Worm (Caenorhabditis elegans) whole organism, L3 larva: ENCODE data around the gene tebp-1.

ENCODE experiments used
- ZK546.5 ChIP-seq: sonication (generic microtip); optimal IDR thresholded peaks from 2 replicates; lab custom pipeline; 2017; ENCODE audit warnings: missing biosample characterization, missing genetic modification characterization
- ama-1 ChIP-seq: fragments of 150-350 bp; optimal IDR thresholded peaks from 2 replicates; lab custom pipeline; 2018
- ceh-28 ChIP-seq: fragments of 150-350 bp; optimal IDR thresholded peaks from 2 replicates; lab custom pipeline; 2014; ENCODE audit warnings: missing biosample characterization, missing genetic modification reagents, missing genetic modification characterization
- daf-12 ChIP-seq: fragments of 150-350 bp; optimal IDR thresholded peaks from 2 replicates; lab custom pipeline; 2014; ENCODE audit warnings: missing biosample characterization, missing genetic modification reagents, missing genetic modification characterization
- egl-5 ChIP-seq: fragments of 150-350 bp; optimal IDR thresholded peaks from 2 replicates; lab custom pipeline; 2017; ENCODE audit warnings: missing biosample characterization, missing genetic modification reagents, missing genetic modification characterization, inconsistent platforms
- elt-1 ChIP-seq: fragments of 150-350 bp; optimal IDR thresholded peaks from 2 replicates; lab custom pipeline; 2014; ENCODE audit warnings: missing biosample characterization, missing genetic modification characterization
- elt-2 ChIP-seq: sonication (generic microtip); optimal IDR thresholded peaks from 2 replicates; lab custom pipeline; 2016; ENCODE audit warnings: missing genetic modification reagents, mild to moderate bottlenecking, missing genetic modification characterization, missing compliant biosample characterization
- elt-3 ChIP-seq, 3 experiments: fragments of 150-350 bp in 1 of 3; sonication (generic microtip) in 2 of 3; optimal IDR thresholded peaks; 2 replicates in 2 of 3; 4 replicates in 1 of 3; lab custom pipeline; 2014 to 2017; ENCODE audit warnings: missing biosample characterization in 3 of 3, missing genetic modification characterization in 3 of 3
- eor-1 ChIP-seq, 2 experiments: fragments of 150-350 bp; optimal IDR thresholded peaks; 2 replicates each; lab custom pipeline; 2014 to 2018; ENCODE audit warnings: missing biosample characterization in 2 of 2, missing genetic modification characterization in 2 of 2
- fkh-10 ChIP-seq: sonication (generic microtip); optimal IDR thresholded peaks from 2 replicates; lab custom pipeline; 2017; ENCODE audit warnings: missing biosample characterization, missing genetic modification reagents, missing genetic modification characterization
- fkh-2 ChIP-seq: fragments of 150-350 bp; optimal IDR thresholded peaks from 2 replicates; lab custom pipeline; 2014; ENCODE audit warnings: missing biosample characterization, missing genetic modification reagents, missing genetic modification characterization
- fos-1 ChIP-seq: fragments of 150-350 bp; optimal IDR thresholded peaks from 2 replicates; lab custom pipeline; 2014; ENCODE audit warnings: missing biosample characterization, missing genetic modification characterization
- lin-15B ChIP-seq: fragments of 150-350 bp; optimal IDR thresholded peaks from 2 replicates; lab custom pipeline; 2014; ENCODE audit warnings: missing biosample characterization, missing genetic modification characterization
- lin-39 ChIP-seq: fragments of 150-350 bp; optimal IDR thresholded peaks from 2 replicates; lab custom pipeline; 2018; ENCODE audit warnings: missing biosample characterization, missing genetic modification reagents, missing genetic modification characterization
- lsy-12 ChIP-seq: sonication (generic microtip); optimal IDR thresholded peaks from 2 replicates; lab custom pipeline; 2016; ENCODE audit warnings: mild to moderate bottlenecking, missing genetic modification characterization, missing compliant biosample characterization
- mml-1 ChIP-seq: fragments of 150-350 bp; sonication (generic microtip); optimal IDR thresholded peaks from 3 replicates; lab custom pipeline; 2014; ENCODE audit warnings: missing biosample characterization, missing genetic modification characterization
- nfya-1 ChIP-seq: sonication (generic microtip); optimal IDR thresholded peaks from 2 replicates; lab custom pipeline; 2017; ENCODE audit warnings: missing genetic modification characterization, mild to moderate bottlenecking, missing compliant biosample characterization, antibody characterized with exemption, moderate library complexity; ENCODE audit not compliant: insufficient read depth
- nhr-23 ChIP-seq: fragments of 150-350 bp; optimal IDR thresholded peaks from 2 replicates; lab custom pipeline; 2014; ENCODE audit warnings: missing biosample characterization, missing genetic modification reagents, missing genetic modification characterization
- nhr-43 ChIP-seq: sonication (generic microtip); optimal IDR thresholded peaks from 2 replicates; lab custom pipeline; 2016; ENCODE audit warnings: mild to moderate bottlenecking, missing genetic modification characterization, missing compliant biosample characterization; ENCODE audit not compliant: poor library complexity, severe bottlenecking
- nhr-76 ChIP-seq: fragments of 150-350 bp; sonication (generic microtip); optimal IDR thresholded peaks from 5 replicates; lab custom pipeline; 2014; ENCODE audit warnings: missing biosample characterization, missing genetic modification characterization
- pha-4 ChIP-seq: fragments of 150-350 bp; optimal IDR thresholded peaks from 2 replicates; lab custom pipeline; 2014; ENCODE audit warnings: missing biosample characterization, missing genetic modification reagents, missing genetic modification characterization
- pqm-1 ChIP-seq: fragments of 150-350 bp; optimal IDR thresholded peaks from 2 replicates; lab custom pipeline; 2017; ENCODE audit warnings: missing biosample characterization, missing genetic modification characterization, inconsistent platforms
- sea-2 ChIP-seq: fragments of 150-350 bp; sonication (generic microtip); optimal IDR thresholded peaks from 4 replicates; lab custom pipeline; 2014; ENCODE audit warnings: missing biosample characterization, missing genetic modification reagents, missing genetic modification characterization
- snpc-4 ChIP-seq: fragments of 150-350 bp; optimal IDR thresholded peaks from 2 replicates; lab custom pipeline; 2014; ENCODE audit warnings: missing biosample characterization, missing genetic modification characterization
- unc-39 ChIP-seq: sonication (generic microtip); optimal IDR thresholded peaks from 4 replicates; lab custom pipeline; 2017; ENCODE audit warnings: missing biosample characterization, missing genetic modification characterization
- unc-62 ChIP-seq: fragments of 150-350 bp; sonication (generic microtip); optimal IDR thresholded peaks from 4 replicates; lab custom pipeline; 2014; ENCODE audit warnings: missing biosample characterization, missing genetic modification reagents, missing genetic modification characterization
- zag-1 ChIP-seq: fragments of 150-350 bp; optimal IDR thresholded peaks from 2 replicates; lab custom pipeline; 2014; ENCODE audit warnings: missing biosample characterization, missing genetic modification characterization
- ztf-11 ChIP-seq: fragments of 150-350 bp; optimal IDR thresholded peaks from 2 replicates; lab custom pipeline; 2014; ENCODE audit warnings: missing biosample characterization, missing genetic modification characterization
- ztf-4 ChIP-seq: fragments of 150-350 bp; optimal IDR thresholded peaks from 2 replicates; lab custom pipeline; 2014; ENCODE audit warnings: missing biosample characterization, missing genetic modification characterization

Gene tebp-1

ce11 chrII:14407332-14408270 lies 45.8 kb downstream of the tebp-1 start (continued):
- TF ChIP-seq daf-12 (tag; lab: Kevin White, UChicago) (no peak), lin-39 (tag; lab: Kevin White, UChicago) (no peak), mml-1 (no peak)

DNA sequence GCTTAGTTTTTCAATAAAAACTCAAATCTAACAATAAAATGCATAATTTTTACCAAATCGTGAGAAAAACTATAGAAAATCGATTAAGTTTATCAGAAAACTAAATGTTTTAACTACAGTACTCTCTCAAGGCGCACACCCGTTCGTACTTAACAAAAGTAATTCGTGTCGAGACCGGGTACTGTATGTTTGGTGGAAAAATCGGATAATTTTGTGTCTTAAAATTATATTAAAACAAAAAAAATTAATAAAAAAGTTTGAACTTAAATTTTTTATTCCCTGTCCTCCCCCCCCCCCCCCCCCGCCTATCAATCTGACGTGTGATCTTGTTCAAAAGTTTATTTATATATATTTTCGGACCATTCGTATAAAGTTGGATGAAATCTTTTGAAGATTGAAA lies 46.5 kb downstream of the tebp-1 start, which contains the start of gene F26H11.4:
TSS of gene F26H11.4 (plus strand) at position 301 of the 400 bp plus-strand sequence.
- TF ChIP-seq eor-1 (tag; optimal IDR thresholded peaks at IDR 0.05; lab: Kevin White, UChicago), result no peak
- no peak for TF ChIP-seq snpc-4 (tag; lab: Kevin White, UChicago)
- no peak for TF ChIP-seq pha-4 (tag; lab: Kevin White, UChicago)
- TF ChIP-seq nhr-76, result no peak
- no peak for TF ChIP-seq ceh-28 (tag; lab: Kevin White, UChicago)
- no peak for TF ChIP-seq elt-2 (tag; lab: Kevin White, UChicago)
- no peak for TF ChIP-seq elt-1 (tag; lab: Kevin White, UChicago)
- TF ChIP-seq unc-39 (tag; lab: Kevin White, UChicago), result no peak
- no peak for TF ChIP-seq ztf-11 (tag; lab: Kevin White, UChicago)

DNA sequence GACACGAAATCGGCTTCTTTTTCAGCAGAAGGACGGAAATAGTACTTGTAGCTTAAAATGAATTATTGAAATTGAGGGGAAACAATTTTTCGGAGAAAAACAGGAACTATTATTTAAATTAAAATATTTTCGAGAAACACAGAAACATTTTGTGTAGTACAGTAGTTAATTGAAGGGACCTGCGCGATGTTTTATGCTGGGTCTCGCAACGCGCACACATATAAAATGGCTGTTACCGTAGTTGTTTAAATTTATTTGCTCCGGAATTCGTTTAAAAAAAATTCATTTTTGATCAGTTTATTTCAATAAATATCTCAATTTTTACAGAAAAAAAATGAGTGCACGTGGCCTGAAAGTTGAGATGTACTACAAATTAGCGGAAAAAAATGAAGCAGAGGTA lies 48.9 kb downstream of the tebp-1 start, which contains the start of gene dsb-2:
TSS of gene dsb-2 (plus strand) at position 328 of the 400 bp plus-strand sequence.
- no peak for TF ChIP-seq ztf-4
- no peak for TF ChIP-seq sea-2 (GFP tag; lab: Kevin White, UChicago)
- TF ChIP-seq nfya-1 (tag; lab: Kevin White, UChicago), result no peak
- TF ChIP-seq nhr-23 (tag; lab: Kevin White, UChicago), result no peak
- no peak for TF ChIP-seq pqm-1 (tag; lab: Kevin White, UChicago)

- no peak for TF ChIP-seq elt-3 (tag; optimal IDR thresholded peaks at IDR 0.05; lab: Kevin White, UChicago)
- no peak for TF ChIP-seq ama-1 (lab: Kevin White, UChicago)
- TF ChIP-seq ztf-4, result no peak
- no peak for TF ChIP-seq egl-5 (tag; lab: Kevin White, UChicago)
- no peak for TF ChIP-seq elt-2 (tag; lab: Kevin White, UChicago)
- TF ChIP-seq lsy-12 (tag; lab: Kevin White, UChicago), result no peak
- no peak for TF ChIP-seq lin-39 (tag; lab: Kevin White, UChicago)
- no peak for TF ChIP-seq mml-1
- no peak for TF ChIP-seq fos-1 (tag; lab: Kevin White, UChicago)
- TF ChIP-seq nhr-43, result no peak
- TF ChIP-seq ceh-28 (tag; lab: Kevin White, UChicago), result no peak
- TF ChIP-seq elt-1 (tag; lab: Kevin White, UChicago), result no peak
These were observed 51.3 kb downstream of the tebp-1 start, which contains the start of gene exl-1 for ce11 chrII:14413035-14413525. exl-1 (minus strand) TSS chrII:14413475.

- TF ChIP-seq ceh-28 (tag; lab: Kevin White, UChicago) (no peak), ZK546.5 (no peak), fos-1 (tag; lab: Kevin White, UChicago) (no peak), unc-62 (GFP tag; lab: Kevin White, UChicago) (no peak), fkh-10 (GFP tag; lab: Kevin White, UChicago) (no peak), lin-15B (no peak), daf-12 (tag; lab: Kevin White, UChicago) (no peak), zag-1 (tag; lab: Kevin White, UChicago) (no peak), fkh-2 (no peak)
These were observed 51.9 kb downstream of the tebp-1 start for ce11 chrII:14413709-14414108.
